Fruit fly (Drosophila melanogaster) whole organism, embryonic: ENCODE measurements around the gene CG5180.
A peak's percentile ranks its signal among the peaks of the same experiment; 100 is the strongest.

Experiments
- Bdp1 ChIP-seq: fragments of 200-800 bp; sonication (Bioruptor generic); optimal IDR thresholded peaks from 3 replicates; lab custom pipeline; 2016; ENCODE audit warnings: missing biosample characterization, missing genetic modification characterization
- Bteb2 ChIP-seq: fragments of 200-800 bp; sonication (Bioruptor generic); optimal IDR thresholded peaks from 2 replicates; lab custom pipeline; 2016; ENCODE audit warnings: missing biosample characterization, missing genetic modification characterization
- CG12391 ChIP-seq: fragments of 200-800 bp; sonication (Bioruptor generic); optimal IDR thresholded peaks from 3 replicates; lab custom pipeline; 2018; ENCODE audit warnings: missing biosample characterization, mild to moderate bottlenecking, missing genetic modification characterization, moderate library complexity
- CG12942 ChIP-seq: fragments of 200-800 bp; sonication (Bioruptor generic); optimal IDR thresholded peaks from 3 replicates; lab custom pipeline; 2016; ENCODE audit warnings: missing biosample characterization, missing genetic modification characterization
- CG13123 ChIP-seq: fragments of 200-800 bp; sonication (Bioruptor generic); optimal IDR thresholded peaks from 2 replicates; lab custom pipeline; 2016; ENCODE audit warnings: missing biosample characterization, missing genetic modification characterization
- CG17328 ChIP-seq: fragments of 200-800 bp; sonication (Bioruptor generic); IDR thresholded peaks from 2 replicates; pipeline ENCODE4 v1.3.6; 2022; ENCODE audit warnings: missing biosample characterization, missing genetic modification characterization
- CG17829 ChIP-seq: fragments of 200-800 bp; optimal IDR thresholded peaks from 2 replicates; lab custom pipeline; 2019; ENCODE audit warnings: missing biosample characterization, mild to moderate bottlenecking, missing genetic modification characterization, moderate library complexity
- CG1792 ChIP-seq: fragments of 200-800 bp; sonication (Bioruptor generic); optimal IDR thresholded peaks from 2 replicates; lab custom pipeline; 2016; ENCODE audit warnings: missing biosample characterization, missing genetic modification characterization
- CG18262 ChIP-seq: fragments of 200-800 bp; optimal IDR thresholded peaks from 3 replicates; lab custom pipeline; 2019; ENCODE audit warnings: missing biosample characterization, mild to moderate bottlenecking, missing genetic modification characterization, moderate library complexity
- CG2889 ChIP-seq: fragments of 200-800 bp; sonication (Bioruptor generic); IDR thresholded peaks from 3 replicates; pipeline ENCODE4 v1.3.6; 2022; ENCODE audit warnings: missing biosample characterization, missing genetic modification characterization
- CG30403 ChIP-seq: fragments of 200-800 bp; sonication (Bioruptor generic); optimal IDR thresholded peaks from 3 replicates; lab custom pipeline; 2016; ENCODE audit warnings: missing biosample characterization, missing genetic modification characterization
- CG31224 ChIP-seq: fragments of 200-800 bp; sonication (Bioruptor generic); IDR thresholded peaks from 2 replicates; pipeline ENCODE4 v1.3.6; 2022; ENCODE audit warnings: missing biosample characterization, missing genetic modification characterization
- CG32767 ChIP-seq: fragments of 200-800 bp; sonication (Bioruptor generic); IDR thresholded peaks from 2 replicates; pipeline ENCODE4 v1.3.6; 2022; ENCODE audit warnings: missing biosample characterization, missing genetic modification characterization
- CG3281 ChIP-seq: fragments of 200-800 bp; sonication (Bioruptor generic); optimal IDR thresholded peaks from 3 replicates; lab custom pipeline; 2017; ENCODE audit warnings: missing biosample characterization, mild to moderate bottlenecking, missing genetic modification characterization
- CG3726 ChIP-seq: fragments of 200-800 bp; sonication (Bioruptor generic); IDR thresholded peaks from 3 replicates; pipeline ENCODE4, ENCODE4 v1.3.6; 2022; ENCODE audit warnings: missing biosample characterization, missing genetic modification characterization
- CG5245 ChIP-seq: fragments of 200-800 bp; sonication (Bioruptor generic); optimal IDR thresholded peaks from 3 replicates; lab custom pipeline; 2016; ENCODE audit warnings: missing biosample characterization, missing genetic modification characterization
- CG6175 ChIP-seq: fragments of 200-800 bp; sonication (Bioruptor generic); IDR thresholded peaks from 3 replicates; pipeline ENCODE4 v1.3.6; 2022; ENCODE audit warnings: missing biosample characterization, missing genetic modification characterization
- CG6254 ChIP-seq: fragments of 200-800 bp; sonication (Bioruptor generic); optimal IDR thresholded peaks from 3 replicates; lab custom pipeline; 2017; ENCODE audit warnings: mild to moderate bottlenecking, missing biosample characterization, missing genetic modification reagents, missing genetic modification characterization
- CG7556 ChIP-seq: fragments of 200-800 bp; sonication (Bioruptor generic); optimal IDR thresholded peaks from 2 replicates; lab custom pipeline; 2017; ENCODE audit warnings: missing biosample characterization, mild to moderate bottlenecking, missing genetic modification characterization
- CG9932 ChIP-seq: fragments of 200-800 bp; sonication (Bioruptor generic); IDR thresholded peaks from 2 replicates; pipeline ENCODE4 v1.3.6; 2022; ENCODE audit warnings: missing biosample characterization, missing genetic modification characterization
- Dek ChIP-seq: fragments of 200-800 bp; sonication (Bioruptor generic); optimal IDR thresholded peaks from 3 replicates; lab custom pipeline; 2019; ENCODE audit warnings: missing biosample characterization, mild to moderate bottlenecking, missing genetic modification characterization, moderate library complexity
- Ets65A ChIP-seq: fragments of 200-800 bp; sonication (Bioruptor generic); peaks from one replicate; lab custom pipeline; 2016; ENCODE audit warnings: missing biosample characterization, missing genetic modification characterization
- Fer1 ChIP-seq: fragments of 200-800 bp; sonication (Bioruptor generic); optimal IDR thresholded peaks from 2 replicates; lab custom pipeline; 2017; ENCODE audit warnings: missing biosample characterization, mild to moderate bottlenecking, missing genetic modification characterization
- GATAe ChIP-seq: fragments of 200-800 bp; sonication (Bioruptor generic); conservative IDR thresholded peaks from 2 replicates; pipeline ENCODE4 v1.3.6; 2022; ENCODE audit warnings: missing biosample characterization, missing genetic modification characterization
- HHEX ChIP-seq: fragments of 200-800 bp; sonication (Bioruptor generic); optimal IDR thresholded peaks from 3 replicates; lab custom pipeline; 2017; ENCODE audit warnings: missing biosample characterization, mild to moderate bottlenecking, missing genetic modification characterization, missing genetic modification reagents
- Hand ChIP-seq: fragments of 200-800 bp; sonication (Bioruptor generic); optimal IDR thresholded peaks from 2 replicates; lab custom pipeline; 2017; ENCODE audit warnings: mild to moderate bottlenecking, missing biosample characterization, missing genetic modification reagents, missing genetic modification characterization
- MESR4 ChIP-seq: fragments of 200-800 bp; sonication (Bioruptor generic); optimal IDR thresholded peaks from 2 replicates; lab custom pipeline; 2018; ENCODE audit warnings: missing biosample characterization, mild to moderate bottlenecking, missing genetic modification characterization, moderate library complexity
- Mad ChIP-seq: fragments of 200-800 bp; sonication (Bioruptor generic); optimal IDR thresholded peaks from 2 replicates; lab custom pipeline; 2016; ENCODE audit warnings: missing biosample characterization, missing genetic modification characterization
- Meics ChIP-seq: fragments of 200-800 bp; sonication (Bioruptor generic); optimal IDR thresholded peaks from 2 replicates; lab custom pipeline; 2017; ENCODE audit warnings: missing biosample characterization, mild to moderate bottlenecking, missing genetic modification characterization
- Mrtf ChIP-seq: fragments of 200-800 bp; sonication (Bioruptor generic); IDR thresholded peaks from 3 replicates; pipeline ENCODE4 v1.3.6; 2022; ENCODE audit warnings: missing biosample characterization, missing genetic modification characterization
- Scr ChIP-seq: fragments of 200-800 bp; sonication (Bioruptor generic); IDR thresholded peaks from 2 replicates; pipeline ENCODE4 v1.3.6; 2022; ENCODE audit warnings: missing biosample characterization, missing genetic modification characterization; ENCODE audit not compliant: partially characterized antibody
- ap ChIP-seq: fragments of 200-800 bp; sonication (Bioruptor generic); IDR thresholded peaks from 2 replicates; pipeline ENCODE4 v1.3.6; 2022; ENCODE audit warnings: missing biosample characterization, missing genetic modification characterization
- ara ChIP-seq: fragments of 200-800 bp; sonication (Bioruptor generic); IDR thresholded peaks from 2 replicates; pipeline ENCODE4 v1.3.6; 2022; ENCODE audit warnings: missing biosample characterization, missing genetic modification characterization
- chm ChIP-seq: fragments of 200-800 bp; sonication (Bioruptor generic); IDR thresholded peaks from 2 replicates; pipeline ENCODE4 v1.3.6; 2022; ENCODE audit warnings: missing biosample characterization, missing genetic modification characterization
- croc ChIP-seq: fragments of 200-800 bp; sonication (Bioruptor generic); conservative IDR thresholded peaks from 3 replicates; pipeline ENCODE4 v1.3.6; 2022; ENCODE audit warnings: missing biosample characterization, missing genetic modification characterization
- cwo ChIP-seq: fragments of 200-800 bp; sonication (Bioruptor generic); optimal IDR thresholded peaks from 3 replicates; lab custom pipeline; 2017; ENCODE audit warnings: missing biosample characterization, missing genetic modification characterization, mild to moderate bottlenecking, moderate library complexity, missing genetic modification reagents
- dimm ChIP-seq: fragments of 200-800 bp; sonication (Bioruptor generic); IDR thresholded peaks from 2 replicates; pipeline ENCODE4 v1.3.6; 2022; ENCODE audit warnings: missing biosample characterization, missing genetic modification characterization
- dmrt99B ChIP-seq: fragments of 200-800 bp; sonication (Bioruptor generic); optimal IDR thresholded peaks from 2 replicates; lab custom pipeline; 2018; ENCODE audit warnings: missing biosample characterization, mild to moderate bottlenecking, missing genetic modification characterization, moderate library complexity
- ftz-f1 ChIP-seq: fragments of 200-800 bp; sonication (Bioruptor generic); optimal IDR thresholded peaks from 2 replicates; lab custom pipeline; 2016; ENCODE audit warnings: missing biosample characterization, missing genetic modification characterization
- grau ChIP-seq: fragments of 200-800 bp; optimal IDR thresholded peaks from 3 replicates; lab custom pipeline; 2019; ENCODE audit warnings: missing biosample characterization, mild to moderate bottlenecking, missing genetic modification characterization, moderate library complexity
- hb ChIP-seq: fragments of 200-800 bp; sonication (Bioruptor generic); IDR thresholded peaks from 3 replicates; pipeline ENCODE4 v1.3.6; 2022; ENCODE audit warnings: missing biosample characterization, missing genetic modification characterization; ENCODE audit not compliant: partially characterized antibody
- hbn ChIP-seq: fragments of 200-800 bp; sonication (Bioruptor generic); IDR thresholded peaks from 2 replicates; pipeline ENCODE4 v1.3.6; 2022; ENCODE audit warnings: missing biosample characterization, missing genetic modification characterization; ENCODE audit not compliant: partially characterized antibody
- nmo ChIP-seq: fragments of 200-800 bp; sonication (Bioruptor generic); optimal IDR thresholded peaks from 2 replicates; lab custom pipeline; 2018; ENCODE audit warnings: missing biosample characterization, mild to moderate bottlenecking, missing genetic modification characterization, moderate library complexity
- odd ChIP-seq: fragments of 200-800 bp; sonication (Bioruptor generic); optimal IDR thresholded peaks from 2 replicates; lab custom pipeline; 2017; ENCODE audit warnings: missing biosample characterization, mild to moderate bottlenecking, missing genetic modification characterization
- ranshi ChIP-seq: fragments of 200-800 bp; sonication (Bioruptor generic); IDR thresholded peaks from 2 replicates; pipeline ENCODE4 v1.3.6; 2022; ENCODE audit warnings: missing biosample characterization, missing genetic modification characterization
- sisA ChIP-seq: fragments of 200-800 bp; sonication (Bioruptor generic); IDR thresholded peaks from 2 replicates; pipeline ENCODE4 v1.3.6; 2022; ENCODE audit warnings: missing biosample characterization, missing genetic modification characterization
- sna ChIP-seq: fragments of 200-800 bp; sonication (Bioruptor generic); IDR thresholded peaks from 2 replicates; pipeline ENCODE4 v1.3.6; 2022; ENCODE audit warnings: missing biosample characterization, missing genetic modification characterization; ENCODE audit not compliant: partially characterized antibody
- zen2 ChIP-seq: fragments of 200-800 bp; sonication (Bioruptor generic); IDR thresholded peaks from 3 replicates; pipeline ENCODE4 v1.3.6; 2022; ENCODE audit warnings: missing biosample characterization, missing genetic modification characterization; ENCODE audit not compliant: partially characterized antibody

Gene CG5180

dm6 chr3R:20556281-20557113 lies 1.2 kb upstream of the CG5180 start (continued):
- TF ChIP-seq CG9932 (peak; percentile 90), odd (GFP tag; lab: Kevin White, UChicago) (no peak), ftz-f1 (GFP tag; lab: Kevin White, UChicago) (peak; percentile 65), CG32767 (GFP tag; lab: Robert Waterston, UW) (peak; percentile 56; the same call in 1 of the 2 replicates), Dek (tag; lab: Kevin White, UChicago) (peak; percentile 53), hb (no peak), dmrt99B (peak; percentile 68), Ets65A (peak; percentile 33), CG1792 (peak; percentile 4), Bdp1 (peak; percentile 29), MESR4 (GFP tag; lab: Kevin White, UChicago) (no peak), Hand (GFP tag; lab: Kevin White, UChicago) (no peak), nmo (GFP tag; lab: Kevin White, UChicago) (peak; percentile 64), CG17829 (tag; lab: Kevin White, UChicago) (peak; percentile 41), CG13123 (no peak), sna (GFP tag; lab: Robert Waterston, UW) (no peak), grau (tag; lab: Kevin White, UChicago) (peak; percentile 94), zen2 (GFP tag; lab: Robert Waterston, UW) (no peak), ara (GFP tag; lab: Robert Waterston, UW) (peak; percentile 70), CG7556 (GFP tag; lab: Kevin White, UChicago) (peak; percentile 73), HHEX (no peak), Bteb2 (GFP tag; lab: Kevin White, UChicago) (peak; percentile 5), ranshi (GFP tag; lab: Robert Waterston, UW) (peak; percentile 80), Fer1 (GFP tag; lab: Kevin White, UChicago) (peak; percentile 66), Meics (GFP tag; lab: Kevin White, UChicago) (peak; percentile 75), CG3281 (peak; percentile 81), CG3726 (GFP tag; lab: Robert Waterston, UW) (peak; percentile 49; the same call in 1 of the 3 replicates), CG2889 (GFP tag; lab: Robert Waterston, UW) (0 out of 3 replicates have a peak, but pooled peaks have one; percentile 33), CG6254 (peak; percentile 29), hbn (no peak), dimm (GFP tag; lab: Robert Waterston, UW) (peak; percentile 67), Scr (no peak), CG17328 (peak; percentile 62), sisA (GFP tag; lab: Robert Waterston, UW) (peak; percentile 74), ap (peak; percentile 66), CG12942 (GFP tag; lab: Kevin White, UChicago) (peak; percentile 33), CG18262 (tag; lab: Kevin White, UChicago) (peak; percentile 52), CG6175 (GFP tag; lab: Robert Waterston, UW) (peak; percentile 62; the same call in 1 of the 3 replicates), CG31224 (GFP tag; lab: Robert Waterston, UW) (peak; percentile 79), CG12391 (tag; lab: Kevin White, UChicago) (peak; percentile 54), cwo (GFP tag; lab: Kevin White, UChicago) (peak; percentile 78), Mrtf (GFP tag; lab: Robert Waterston, UW) (peak; percentile 73; the same call in 2 of the 3 replicates), GATAe (GFP tag; lab: Robert Waterston, UW) (peak; percentile 58; the same call in 1 of the 2 replicates), croc (GFP tag; lab: Robert Waterston, UW) (peak; percentile 14; the same call in 1 of the 3 replicates), chm (GFP tag; lab: Robert Waterston, UW) (peak; percentile 53; the same call in 1 of the 2 replicates), CG30403 (GFP tag; lab: Kevin White, UChicago) (peak; percentile 66), CG5245 (GFP tag; lab: Kevin White, UChicago) (peak; percentile 34), Mad (peak; percentile 3)
